Worm (Caenorhabditis elegans) whole organism, L2 larva: ENCODE measurements around the gene K08E7.4.
A peak's percentile ranks its signal among the peaks of the same experiment; 100 is the strongest.

Experiments
- C34F6.9 ChIP-seq: fragments of 150-350 bp; optimal IDR thresholded peaks from 2 replicates; lab custom pipeline; 2014; ENCODE audit warnings: missing biosample characterization, missing genetic modification characterization
- F13H6.1 ChIP-seq: sonication (generic microtip); optimal IDR thresholded peaks from 2 replicates; lab custom pipeline; 2016; ENCODE audit warnings: missing genetic modification characterization, missing compliant biosample characterization
- R02D3.7 ChIP-seq: fragments of 150-350 bp; optimal IDR thresholded peaks from 2 replicates; lab custom pipeline; 2014; ENCODE audit warnings: missing biosample characterization, missing genetic modification characterization
- Y55F3AM.14 ChIP-seq: fragments of 200-800 bp; sonication (Bioruptor generic); optimal IDR thresholded peaks from 2 replicates; lab custom pipeline; 2018; ENCODE audit warnings: mild to moderate bottlenecking, missing genetic modification characterization, missing compliant biosample characterization
- ZK546.5 ChIP-seq: sonication (generic microtip); optimal IDR thresholded peaks from 2 replicates; lab custom pipeline; 2017; ENCODE audit warnings: missing biosample characterization, missing genetic modification characterization
- alr-1 ChIP-seq: fragments of 150-350 bp; optimal IDR thresholded peaks from 2 replicates; lab custom pipeline; 2014; ENCODE audit warnings: missing biosample characterization, missing genetic modification characterization
- aly-2 ChIP-seq: fragments of 150-350 bp; optimal IDR thresholded peaks from 2 replicates; lab custom pipeline; 2014; ENCODE audit warnings: missing biosample characterization, missing genetic modification characterization
- ama-1 ChIP-seq: fragments of 150-350 bp; optimal IDR thresholded peaks from 2 replicates; lab custom pipeline; 2018; ENCODE audit warnings: inconsistent platforms
- blmp-1 ChIP-seq: sonication (generic microtip); optimal IDR thresholded peaks from 2 replicates; lab custom pipeline; 2017; ENCODE audit warnings: missing genetic modification characterization, mild to moderate bottlenecking, missing compliant biosample characterization, antibody characterized with exemption, moderate library complexity; ENCODE audit not compliant: insufficient read depth
- ceh-16 ChIP-seq: fragments of 150-350 bp; optimal IDR thresholded peaks from 2 replicates; lab custom pipeline; 2014; ENCODE audit warnings: missing biosample characterization, missing genetic modification characterization
- crh-2 ChIP-seq: sonication (generic microtip); optimal IDR thresholded peaks from 2 replicates; lab custom pipeline; 2017; ENCODE audit warnings: missing biosample characterization, missing genetic modification characterization
- egl-27 ChIP-seq: sonication (generic microtip); optimal IDR thresholded peaks from 3 replicates; lab custom pipeline; 2017; ENCODE audit warnings: missing biosample characterization, missing genetic modification reagents, missing genetic modification characterization
- elt-3 ChIP-seq: sonication (generic microtip); optimal IDR thresholded peaks from 2 replicates; lab custom pipeline; 2017; ENCODE audit warnings: missing biosample characterization, missing genetic modification characterization
- fos-1 ChIP-seq: fragments of 150-350 bp; optimal IDR thresholded peaks from 2 replicates; lab custom pipeline; 2014; ENCODE audit warnings: missing biosample characterization, missing genetic modification characterization
- lin-13 ChIP-seq: fragments of 150-350 bp; optimal IDR thresholded peaks from 2 replicates; lab custom pipeline; 2014; ENCODE audit warnings: missing biosample characterization, missing genetic modification reagents, missing genetic modification characterization
- lin-39 ChIP-seq: fragments of 150-350 bp; optimal IDR thresholded peaks from 2 replicates; lab custom pipeline; 2014; ENCODE audit warnings: missing biosample characterization, missing genetic modification reagents, missing genetic modification characterization
- lsy-2 ChIP-seq, 2 experiments: fragments of 150-350 bp in 1 of 2; sonication (generic microtip) in 1 of 2; optimal IDR thresholded peaks; 2 replicates each; lab custom pipeline; 2014 to 2017; ENCODE audit warnings: missing biosample characterization in 2 of 2, missing genetic modification characterization in 2 of 2
- mab-5 ChIP-seq: fragments of 150-350 bp; optimal IDR thresholded peaks from 2 replicates; lab custom pipeline; 2014; ENCODE audit warnings: missing biosample characterization, missing genetic modification characterization
- mbf-1 ChIP-seq: sonication (generic microtip); optimal IDR thresholded peaks from 2 replicates; lab custom pipeline; 2017; ENCODE audit warnings: missing biosample characterization, missing genetic modification characterization
- mdl-1 ChIP-seq, 2 experiments: fragments of 150-350 bp in 1 of 2; sonication (generic microtip) in 1 of 2; optimal IDR thresholded peaks; 2 replicates each; lab custom pipeline; 2017; ENCODE audit warnings: missing biosample characterization in 2 of 2, missing genetic modification characterization in 2 of 2
- nhr-10 ChIP-seq: sonication (generic microtip); optimal IDR thresholded peaks from 2 replicates; lab custom pipeline; 2017; ENCODE audit warnings: missing biosample characterization, missing genetic modification characterization
- nhr-12 ChIP-seq: fragments of 150-350 bp; optimal IDR thresholded peaks from 2 replicates; lab custom pipeline; 2014; ENCODE audit warnings: missing biosample characterization, missing genetic modification characterization
- nhr-129 ChIP-seq: fragments of 150-350 bp; optimal IDR thresholded peaks from 2 replicates; lab custom pipeline; 2014; ENCODE audit warnings: missing biosample characterization, missing genetic modification characterization
- nhr-23 ChIP-seq: fragments of 150-350 bp; optimal IDR thresholded peaks from 2 replicates; lab custom pipeline; 2014; ENCODE audit warnings: missing biosample characterization, missing genetic modification reagents, missing genetic modification characterization
- nhr-25 ChIP-seq: fragments of 150-350 bp; sonication (generic microtip); optimal IDR thresholded peaks from 3 replicates; lab custom pipeline; 2014; ENCODE audit warnings: missing biosample characterization, missing genetic modification characterization
- nhr-6 ChIP-seq: fragments of 150-350 bp; optimal IDR thresholded peaks from 2 replicates; lab custom pipeline; 2014; ENCODE audit warnings: missing biosample characterization, missing genetic modification characterization
- nhr-77 ChIP-seq: fragments of 150-350 bp; optimal IDR thresholded peaks from 2 replicates; lab custom pipeline; 2014; ENCODE audit warnings: missing biosample characterization, missing genetic modification characterization
- peb-1 ChIP-seq: fragments of 150-350 bp; optimal IDR thresholded peaks from 2 replicates; lab custom pipeline; 2014; ENCODE audit warnings: missing biosample characterization, missing genetic modification characterization
- sem-4 ChIP-seq: fragments of 150-350 bp; optimal IDR thresholded peaks from 2 replicates; lab custom pipeline; 2014; ENCODE audit warnings: missing biosample characterization, missing genetic modification reagents, missing genetic modification characterization
- skn-1 ChIP-seq: sonication (generic microtip); optimal IDR thresholded peaks from 2 replicates; lab custom pipeline; 2017; ENCODE audit warnings: missing biosample characterization, missing genetic modification characterization
- sma-3 ChIP-seq: sonication (generic microtip); optimal IDR thresholded peaks from 2 replicates; lab custom pipeline; 2016; ENCODE audit warnings: missing genetic modification reagents, missing genetic modification characterization, missing compliant biosample characterization
- sma-9 ChIP-seq, 2 experiments: fragments of 150-350 bp in 1 of 2; sonication (generic microtip) in 1 of 2; optimal IDR thresholded peaks; 2 replicates each; lab custom pipeline; 2014 to 2016; ENCODE audit warnings: missing genetic modification characterization in 2 of 2, mild to moderate bottlenecking in 1 of 2, missing biosample characterization in 1 of 2, missing compliant biosample characterization in 1 of 2, missing genetic modification reagents in 1 of 2, moderate library complexity in 1 of 2
- snpc-4 ChIP-seq: fragments of 150-350 bp; optimal IDR thresholded peaks from 2 replicates; lab custom pipeline; 2014; ENCODE audit warnings: missing biosample characterization, missing genetic modification characterization
- unc-39 ChIP-seq: fragments of 150-350 bp; optimal IDR thresholded peaks from 2 replicates; lab custom pipeline; 2014; ENCODE audit warnings: missing biosample characterization, missing genetic modification characterization
- unc-55 ChIP-seq: fragments of 150-350 bp; sonication (generic microtip); optimal IDR thresholded peaks from 3 replicates; lab custom pipeline; 2014; ENCODE audit warnings: missing biosample characterization, missing genetic modification reagents, missing genetic modification characterization
- zag-1 ChIP-seq: fragments of 150-350 bp; optimal IDR thresholded peaks from 2 replicates; lab custom pipeline; 2014; ENCODE audit warnings: missing biosample characterization, missing genetic modification characterization
- ztf-1 ChIP-seq: fragments of 200-800 bp; sonication (Bioruptor generic); conservative IDR thresholded peaks from 2 replicates; pipeline ENCODE4 v1.3.6; 2022; ENCODE audit warnings: missing genetic modification characterization, missing compliant biosample characterization
- ztf-11 ChIP-seq: sonication (generic microtip); optimal IDR thresholded peaks from 2 replicates; lab custom pipeline; 2017; ENCODE audit warnings: missing biosample characterization, missing genetic modification characterization
- ztf-4 ChIP-seq: fragments of 150-350 bp; optimal IDR thresholded peaks from 2 replicates; lab custom pipeline; 2014; ENCODE audit warnings: missing biosample characterization, missing genetic modification characterization

Gene K08E7.4

DNA sequence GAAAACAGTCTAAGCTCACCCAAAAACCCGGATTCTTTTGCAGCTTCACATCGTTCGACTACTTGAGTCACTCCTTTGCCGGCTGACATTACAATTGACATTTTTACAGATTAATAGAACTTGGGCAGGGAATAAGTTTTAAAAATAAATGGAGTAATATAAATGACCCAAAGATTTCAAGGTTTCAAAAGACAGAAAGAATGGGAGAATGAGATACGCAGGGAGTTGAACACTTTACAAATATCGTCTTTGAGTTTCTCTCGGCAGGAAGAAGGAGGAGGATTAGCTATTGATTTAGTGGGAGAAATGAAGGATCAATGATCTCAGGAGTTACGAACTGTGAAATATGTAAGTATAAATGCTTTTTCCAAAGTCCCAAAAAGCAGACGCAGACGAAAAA, 15.0 kb upstream of the K08E7.4 start, which contains the start of gene K08E7.8:
K08E7.8 (minus strand) TSS at position 101 of the 400 bp plus-strand sequence.
- TF ChIP-seq F13H6.1 (tag; lab: Kevin White, UChicago) (no peak), fos-1 (no peak), nhr-10 (tag; lab: Kevin White, UChicago) (no peak), ztf-11 (no peak), unc-39 (tag; lab: Kevin White, UChicago) (no peak), lin-39 (tag; lab: Kevin White, UChicago) (no peak), ztf-1 (GFP tag; lab: Robert Waterston, UW) (no peak), nhr-12 (tag; lab: Kevin White, UChicago) (no peak), snpc-4 (no peak), C34F6.9 (tag; lab: Kevin White, UChicago) (no peak), unc-55 (no peak), crh-2 (no peak), R02D3.7 (tag; lab: Kevin White, UChicago) (no peak), skn-1 (tag; lab: Kevin White, UChicago) (no peak), nhr-23 (tag; lab: Kevin White, UChicago) (no peak), sma-3 (GFP tag; lab: Kevin White, UChicago) (no peak), peb-1 (no peak)

DNA sequence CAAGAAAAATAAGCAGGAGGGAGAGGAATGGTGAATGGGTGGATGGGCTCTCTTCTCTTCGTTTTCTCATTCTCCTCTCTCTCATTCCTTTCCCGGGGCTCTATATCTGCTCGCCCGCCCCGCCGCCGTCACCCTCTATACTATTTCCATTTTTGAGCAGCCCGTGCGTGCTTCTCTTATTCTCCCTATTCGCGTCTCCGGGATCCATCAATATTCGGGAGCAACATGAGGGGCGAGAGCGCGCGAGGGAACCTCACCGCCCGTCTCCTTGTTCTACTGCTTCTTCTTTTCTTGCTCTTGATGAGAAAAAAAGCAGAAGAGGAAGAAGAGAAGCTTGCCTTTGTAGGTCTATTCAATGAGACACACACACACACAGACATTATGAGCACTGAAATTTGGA, 13.2 kb upstream of the K08E7.4 start:
- TF ChIP-seq lsy-2 (tag; optimal IDR thresholded peaks at IDR 0.05; lab: Kevin White, UChicago) (no peak), snpc-4 (peak; percentile 47), nhr-25 (tag; lab: Kevin White, UChicago) (no peak), C34F6.9 (tag; lab: Kevin White, UChicago) (peak; percentile 74), ZK546.5 (tag; lab: Kevin White, UChicago) (no peak), ama-1 (lab: Kevin White, UChicago) (no peak), ztf-11 (no peak), Y55F3AM.14 (GFP tag; lab: Kevin White, UChicago) (no peak), lin-13 (peak; percentile 6), egl-27 (tag; lab: Kevin White, UChicago) (no peak), mab-5 (tag; lab: Kevin White, UChicago) (no peak), crh-2 (peak; percentile 25), mdl-1 (tag; optimal IDR thresholded peaks at IDR 0.05; lab: Kevin White, UChicago) (peak in 1 of 2 experiments; percentile 45), aly-2 (tag; lab: Kevin White, UChicago) (no peak), elt-3 (no peak), zag-1 (peak; percentile 43), nhr-6 (no peak), nhr-129 (peak; percentile 21), unc-55 (peak; percentile 42), skn-1 (tag; lab: Kevin White, UChicago) (no peak), F13H6.1 (tag; lab: Kevin White, UChicago) (peak; percentile 20), mbf-1 (tag; lab: Kevin White, UChicago) (no peak)

ce11 chrIV:12583181-12583580, 12.2 kb upstream of the K08E7.4 start:
- TF ChIP-seq ztf-4 (tag; lab: Kevin White, UChicago) = no peak
- peak; percentile 54 for TF ChIP-seq C34F6.9 (tag; lab: Kevin White, UChicago)
- no peak for TF ChIP-seq peb-1
- TF ChIP-seq sem-4 = peak; percentile 1
- no peak for TF ChIP-seq aly-2 (tag; lab: Kevin White, UChicago)
- TF ChIP-seq lsy-2 (tag; optimal IDR thresholded peaks at IDR 0.05; lab: Kevin White, UChicago) = peak in 1 of 2 experiments; percentile 17
- TF ChIP-seq alr-1 (tag; lab: Kevin White, UChicago) = no peak
- TF ChIP-seq egl-27 (tag; lab: Kevin White, UChicago) = no peak
- TF ChIP-seq nhr-6 = no peak
- no peak for TF ChIP-seq ceh-16
- TF ChIP-seq ama-1 (lab: Kevin White, UChicago) = no peak
- TF ChIP-seq blmp-1 (tag; lab: Kevin White, UChicago) = no peak
- peak; percentile 1 for TF ChIP-seq crh-2
- TF ChIP-seq sma-9 (GFP tag; optimal IDR thresholded peaks at IDR 0.05; lab: Kevin White, UChicago) = no peak
- TF ChIP-seq sma-9 (tag; optimal IDR thresholded peaks at IDR 0.05; lab: Kevin White, UChicago) = no peak
- TF ChIP-seq, all 48 proteins: peak for 4

- TF ChIP-seq unc-39 (tag; lab: Kevin White, UChicago) = no peak
- TF ChIP-seq nhr-77 (tag; lab: Kevin White, UChicago) = no peak
- TF ChIP-seq aly-2 (tag; lab: Kevin White, UChicago) = no peak
- TF ChIP-seq C34F6.9 (tag; lab: Kevin White, UChicago) = no peak
- TF ChIP-seq, all 48 proteins: peak for 0
Observed at ce11 chrIV:12581046-12581445, 10.1 kb upstream of the K08E7.4 start, which contains the start of gene K08E7.6. K08E7.6 (minus strand) TSS chrIV:12581146.
